Worm (Caenorhabditis elegans) whole organism, L1 larva: ENCODE data around the gene oat-1.
A peak's percentile ranks its signal among the peaks of the same experiment; 100 is the strongest.

Experiments
- C04F5.9 ChIP-seq: sonication (generic microtip); optimal IDR thresholded peaks from 2 replicates; lab custom pipeline; 2016; ENCODE audit warnings: missing genetic modification characterization, missing compliant biosample characterization
- C16A3.4 ChIP-seq: fragments of 150-350 bp; optimal IDR thresholded peaks from 2 replicates; lab custom pipeline; 2014; ENCODE audit warnings: missing biosample characterization, missing genetic modification characterization
- F16B12.6 ChIP-seq: fragments of 150-350 bp; optimal IDR thresholded peaks from 2 replicates; lab custom pipeline; 2014; ENCODE audit warnings: missing biosample characterization, missing genetic modification characterization
- aha-1 ChIP-seq: fragments of 150-350 bp; optimal IDR thresholded peaks from 2 replicates; lab custom pipeline; 2014; ENCODE audit warnings: missing biosample characterization, missing genetic modification characterization
- blmp-1 ChIP-seq: fragments of 150-350 bp; optimal IDR thresholded peaks from 2 replicates; lab custom pipeline; 2014; ENCODE audit warnings: missing biosample characterization, missing genetic modification characterization
- ceh-88 ChIP-seq: fragments of 200-800 bp; sonication (Bioruptor generic); IDR thresholded peaks from 2 replicates; pipeline ENCODE4 v1.3.6; 2022; ENCODE audit warnings: missing genetic modification characterization, missing compliant biosample characterization
- ces-1 ChIP-seq: fragments of 150-350 bp; optimal IDR thresholded peaks from 2 replicates; lab custom pipeline; 2014; ENCODE audit warnings: missing biosample characterization, missing genetic modification reagents, missing genetic modification characterization
- efl-1 ChIP-seq, 4 experiments: fragments of 150-350 bp; optimal IDR thresholded peaks in 3 of 4; peaks in 1 of 4; 1 replicate in 1 of 4; 2 replicates in 3 of 4; lab custom pipeline; 2014; ENCODE audit warnings: missing biosample characterization in 2 of 4, missing genetic modification characterization in 2 of 4, missing genetic modification reagents in 2 of 4
- elt-2 ChIP-seq: sonication (generic microtip); optimal IDR thresholded peaks from 2 replicates; lab custom pipeline; 2016; ENCODE audit warnings: missing genetic modification characterization, mild to moderate bottlenecking, inconsistent platforms, missing compliant biosample characterization, missing genetic modification reagents
- elt-3 ChIP-seq, 6 experiments: fragments of 150-350 bp in 1 of 6; sonication (generic microtip); optimal IDR thresholded peaks; 2 replicates each; lab custom pipeline; 2017 to 2018; ENCODE audit warnings: missing biosample characterization in 6 of 6, missing genetic modification characterization in 6 of 6, inconsistent platforms in 1 of 6
- fkh-10 ChIP-seq: sonication (generic microtip); optimal IDR thresholded peaks from 2 replicates; lab custom pipeline; 2017; ENCODE audit warnings: missing biosample characterization, missing genetic modification reagents, missing genetic modification characterization
- fkh-4 ChIP-seq: sonication (generic microtip); optimal IDR thresholded peaks from 2 replicates; lab custom pipeline; 2016; ENCODE audit warnings: missing compliant biosample characterization, missing genetic modification characterization, borderline replicate concordance
- grh-1 ChIP-seq: fragments of 200-800 bp; sonication (Bioruptor generic); IDR thresholded peaks from 2 replicates; pipeline ENCODE4 v1.3.6; 2022; ENCODE audit warnings: missing genetic modification reagents, missing genetic modification characterization, missing compliant biosample characterization
- hlh-17 ChIP-seq: fragments of 200-800 bp; sonication (Bioruptor generic); optimal IDR thresholded peaks from 2 replicates; lab custom pipeline; 2018; ENCODE audit warnings: missing genetic modification characterization, mild to moderate bottlenecking, missing compliant biosample characterization, moderate library complexity, borderline replicate concordance
- irx-1 ChIP-seq: sonication (generic microtip); optimal IDR thresholded peaks from 2 replicates; lab custom pipeline; 2016; ENCODE audit warnings: missing genetic modification characterization, missing compliant biosample characterization
- isw-1 ChIP-seq: fragments of 200-800 bp; sonication (Bioruptor generic); IDR thresholded peaks from 2 replicates; pipeline ENCODE4 v1.3.6; 2022; ENCODE audit warnings: missing genetic modification characterization, missing compliant biosample characterization
- lin-13 ChIP-seq: fragments of 150-350 bp; optimal IDR thresholded peaks from 2 replicates; lab custom pipeline; 2014; ENCODE audit warnings: missing biosample characterization, missing genetic modification reagents, missing genetic modification characterization
- lin-14 ChIP-seq: fragments of 200-800 bp; sonication (Bioruptor generic); optimal IDR thresholded peaks from 2 replicates; lab custom pipeline; 2018; ENCODE audit warnings: mild to moderate bottlenecking, missing genetic modification characterization, moderate library complexity, missing compliant biosample characterization
- lir-3 ChIP-seq: sonication (generic microtip); optimal IDR thresholded peaks from 2 replicates; lab custom pipeline; 2016; ENCODE audit warnings: mild to moderate bottlenecking, missing genetic modification characterization, moderate library complexity, missing compliant biosample characterization; ENCODE audit not compliant: poor library complexity
- lsy-2 ChIP-seq, 2 experiments: fragments of 150-350 bp; optimal IDR thresholded peaks; 2 replicates each; lab custom pipeline; 2014; ENCODE audit warnings: missing biosample characterization in 2 of 2, missing genetic modification characterization in 2 of 2
- mab-9 ChIP-seq: fragments of 200-800 bp; sonication (Bioruptor generic); IDR thresholded peaks from 2 replicates; pipeline ENCODE4 v1.3.6; 2022; ENCODE audit warnings: missing genetic modification reagents, missing genetic modification characterization, missing compliant biosample characterization
- mdl-1 ChIP-seq, 2 experiments: fragments of 150-350 bp; optimal IDR thresholded peaks; 2 replicates each; lab custom pipeline; 2014 to 2017; ENCODE audit warnings: missing biosample characterization in 2 of 2, missing genetic modification characterization in 2 of 2, inconsistent platforms in 1 of 2
- mef-2 ChIP-seq: fragments of 150-350 bp; optimal IDR thresholded peaks from 2 replicates; lab custom pipeline; 2014; ENCODE audit warnings: missing biosample characterization, missing genetic modification characterization
- mep-1 ChIP-seq: fragments of 150-350 bp; optimal IDR thresholded peaks from 2 replicates; lab custom pipeline; 2014; ENCODE audit warnings: missing biosample characterization, missing genetic modification characterization
- nhr-11 ChIP-seq: fragments of 150-350 bp; optimal IDR thresholded peaks from 2 replicates; lab custom pipeline; 2014; ENCODE audit warnings: missing biosample characterization, missing genetic modification characterization
- nhr-12 ChIP-seq: sonication (generic microtip); optimal IDR thresholded peaks from 2 replicates; lab custom pipeline; 2017; ENCODE audit warnings: missing biosample characterization, missing genetic modification characterization
- nhr-20 ChIP-seq: sonication (generic microtip); optimal IDR thresholded peaks from 2 replicates; lab custom pipeline; 2016; ENCODE audit warnings: mild to moderate bottlenecking, missing genetic modification characterization, missing compliant biosample characterization
- nhr-237 ChIP-seq: fragments of 150-350 bp; optimal IDR thresholded peaks from 2 replicates; lab custom pipeline; 2014; ENCODE audit warnings: missing biosample characterization, missing genetic modification characterization
- nhr-28 ChIP-seq: fragments of 150-350 bp; optimal IDR thresholded peaks from 2 replicates; lab custom pipeline; 2014; ENCODE audit warnings: missing biosample characterization, missing genetic modification characterization
- nhr-47 ChIP-seq: sonication (generic microtip); optimal IDR thresholded peaks from 2 replicates; lab custom pipeline; 2016; ENCODE audit warnings: mild to moderate bottlenecking, missing genetic modification characterization, moderate library complexity, missing compliant biosample characterization
- nhr-71 ChIP-seq: sonication (generic microtip); optimal IDR thresholded peaks from 2 replicates; lab custom pipeline; 2016; ENCODE audit warnings: mild to moderate bottlenecking, missing genetic modification characterization, moderate library complexity, missing compliant biosample characterization
- nhr-76 ChIP-seq: sonication (generic microtip); optimal IDR thresholded peaks from 2 replicates; lab custom pipeline; 2017; ENCODE audit warnings: missing biosample characterization, missing genetic modification characterization
- nhr-77 ChIP-seq: fragments of 150-350 bp; optimal IDR thresholded peaks from 2 replicates; lab custom pipeline; 2014; ENCODE audit warnings: missing biosample characterization, missing genetic modification characterization
- nhr-84 ChIP-seq: sonication (generic microtip); optimal IDR thresholded peaks from 2 replicates; lab custom pipeline; 2017; ENCODE audit warnings: missing biosample characterization, missing genetic modification characterization
- nhr-85 ChIP-seq: sonication (generic microtip); peaks from one replicate; lab custom pipeline; 2016; ENCODE audit warnings: missing genetic modification characterization, inconsistent platforms, missing compliant biosample characterization
- nhr-90 ChIP-seq: sonication (generic microtip); optimal IDR thresholded peaks from 2 replicates; lab custom pipeline; 2016; ENCODE audit warnings: mild to moderate bottlenecking, missing genetic modification characterization, missing compliant biosample characterization; ENCODE audit not compliant: poor library complexity
- pax-3 ChIP-seq: fragments of 200-800 bp; sonication (Bioruptor generic); optimal IDR thresholded peaks from 2 replicates; lab custom pipeline; 2018; ENCODE audit warnings: mild to moderate bottlenecking, missing genetic modification characterization, moderate library complexity, missing compliant biosample characterization
- pqm-1 ChIP-seq: sonication (generic microtip); optimal IDR thresholded peaks from 3 replicates; lab custom pipeline; 2017; ENCODE audit warnings: missing biosample characterization, missing genetic modification characterization
- skn-1 ChIP-seq: fragments of 150-350 bp; optimal IDR thresholded peaks from 2 replicates; lab custom pipeline; 2014; ENCODE audit warnings: missing biosample characterization, missing genetic modification characterization
- snpc-4 ChIP-seq: fragments of 150-350 bp; optimal IDR thresholded peaks from 2 replicates; lab custom pipeline; 2014; ENCODE audit warnings: missing biosample characterization, missing genetic modification characterization
- snu-23 ChIP-seq: sonication (generic microtip); optimal IDR thresholded peaks from 2 replicates; lab custom pipeline; 2016; ENCODE audit warnings: missing genetic modification characterization, missing compliant biosample characterization
- sox-4 ChIP-seq: sonication (generic microtip); optimal IDR thresholded peaks from 2 replicates; lab custom pipeline; 2016; ENCODE audit warnings: missing genetic modification characterization, missing compliant biosample characterization
- swsn-7 ChIP-seq: sonication (generic microtip); optimal IDR thresholded peaks from 2 replicates; lab custom pipeline; 2016; ENCODE audit warnings: missing genetic modification characterization, missing compliant biosample characterization
- tbx-2 ChIP-seq: sonication (generic microtip); optimal IDR thresholded peaks from 2 replicates; lab custom pipeline; 2016; ENCODE audit warnings: missing genetic modification characterization, missing compliant biosample characterization
- unc-30 ChIP-seq: sonication (generic microtip); optimal IDR thresholded peaks from 2 replicates; lab custom pipeline; 2017; ENCODE audit warnings: missing biosample characterization, missing genetic modification characterization
- unc-86 ChIP-seq: sonication (generic microtip); optimal IDR thresholded peaks from 2 replicates; lab custom pipeline; 2016; ENCODE audit warnings: missing genetic modification characterization, missing compliant biosample characterization
- vab-15 ChIP-seq: sonication (generic microtip); optimal IDR thresholded peaks from 2 replicates; lab custom pipeline; 2017; ENCODE audit warnings: missing genotype, mild to moderate bottlenecking, missing genetic modification characterization, missing compliant biosample characterization
- xbp-1 ChIP-seq: sonication (generic microtip); optimal IDR thresholded peaks from 2 replicates; lab custom pipeline; 2016; ENCODE audit warnings: missing genetic modification characterization, missing compliant biosample characterization
- zip-4 ChIP-seq: fragments of 200-800 bp; sonication (Bioruptor generic); optimal IDR thresholded peaks from 2 replicates; lab custom pipeline; 2018; ENCODE audit warnings: mild to moderate bottlenecking, missing genetic modification characterization, moderate library complexity, missing compliant biosample characterization
- ztf-11 ChIP-seq, 2 experiments: sonication (generic microtip); optimal IDR thresholded peaks; 2 replicates each; lab custom pipeline; 2016 to 2017; ENCODE audit warnings: missing genetic modification characterization in 2 of 2, missing biosample characterization in 1 of 2, missing compliant biosample characterization in 1 of 2

Gene oat-1

ce11 chrIV:8431567-8432458 is 40.6 kb downstream of the oat-1 start:
- TF ChIP-seq mef-2 (no peak), fkh-4 (no peak), snpc-4 (tag; lab: Kevin White, UChicago) (peak; percentile 77), F16B12.6 (tag; lab: Kevin White, UChicago) (no peak), snu-23 (GFP tag; lab: Kevin White, UChicago) (peak; percentile 82), nhr-90 (tag; lab: Kevin White, UChicago) (peak; percentile 72), nhr-85 (peak; percentile 88), swsn-7 (tag; lab: Kevin White, UChicago) (peak; percentile 70), nhr-237 (no peak), elt-2 (tag; lab: Kevin White, UChicago) (peak; percentile 35), lin-14 (GFP tag; lab: Kevin White, UChicago) (peak; percentile 92), sox-4 (no peak), grh-1 (peak; percentile 64), mdl-1 (tag; optimal IDR thresholded peaks at IDR 0.05; lab: Kevin White, UChicago) (peak in 1 of 2 experiments; percentile 92), irx-1 (tag; lab: Kevin White, UChicago) (peak; percentile 21), mab-9 (GFP tag; lab: Robert Waterston, UW) (0 out of 2 replicates have a peak, but pooled peaks have one; percentile 32), pax-3 (tag; lab: Kevin White, UChicago) (peak; percentile 45), lir-3 (peak; percentile 46), nhr-11 (tag; lab: Kevin White, UChicago) (peak; percentile 26), nhr-47 (tag; lab: Kevin White, UChicago) (peak; percentile 60), nhr-71 (peak; percentile 82), ceh-88 (GFP tag; lab: Robert Waterston, UW) (peak; percentile 56; the same call in 1 of the 2 replicates), nhr-20 (tag; lab: Kevin White, UChicago) (peak; percentile 78), nhr-28 (no peak), lin-13 (GFP tag; lab: Kevin White, UChicago) (peak; percentile 75), pqm-1 (tag; lab: Kevin White, UChicago) (no peak), blmp-1 (tag; lab: Kevin White, UChicago) (peak; percentile 82), lsy-2 (tag; optimal IDR thresholded peaks at IDR 0.05; lab: Kevin White, UChicago) (peak; percentile 89 to 91), isw-1 (GFP tag; lab: Robert Waterston, UW) (peak; percentile 42), elt-3 (tag; optimal IDR thresholded peaks at IDR 0.05; lab: Kevin White, UChicago) (peak in 5 of 6 experiments; percentile 41 to 61 (median 53)), C16A3.4 (tag; lab: Kevin White, UChicago) (peak; percentile 65), nhr-77 (peak; percentile 42), aha-1 (tag; lab: Kevin White, UChicago) (no peak), unc-30 (no peak), fkh-10 (GFP tag; lab: Kevin White, UChicago) (peak; percentile 26), C04F5.9 (tag; lab: Kevin White, UChicago) (peak; percentile 30), mep-1 (tag; lab: Kevin White, UChicago) (peak; percentile 71), nhr-12 (tag; lab: Kevin White, UChicago) (no peak), skn-1 (tag; lab: Kevin White, UChicago) (peak; percentile 59), zip-4 (GFP tag; lab: Kevin White, UChicago) (peak; percentile 58), vab-15 (peak; percentile 58), nhr-76 (tag; lab: Kevin White, UChicago) (no peak), ces-1 (GFP tag; lab: Kevin White, UChicago) (no peak), unc-86 (tag; lab: Kevin White, UChicago) (peak; percentile 47), efl-1 (optimal IDR thresholded peaks at IDR 0.05; lab: Kevin White, UChicago) (peak; percentile 49 to 66), efl-1 (GFP tag; optimal IDR thresholded peaks at IDR 0.05 in 1 of 2; lab: Kevin White, UChicago) (peak in 1 of 2 experiments; percentile 94), ztf-11 (tag; optimal IDR thresholded peaks at IDR 0.05; lab: Kevin White, UChicago) (no peak), tbx-2 (tag; lab: Kevin White, UChicago) (peak; percentile 47), hlh-17 (GFP tag; lab: Kevin White, UChicago) (peak; percentile 62), nhr-84 (tag; lab: Kevin White, UChicago) (peak; percentile 48), xbp-1 (peak; percentile 52)
